Worm (Caenorhabditis elegans): ENCODE measurements around the gene F36A4.5.

Gene F36A4.5

DNA sequence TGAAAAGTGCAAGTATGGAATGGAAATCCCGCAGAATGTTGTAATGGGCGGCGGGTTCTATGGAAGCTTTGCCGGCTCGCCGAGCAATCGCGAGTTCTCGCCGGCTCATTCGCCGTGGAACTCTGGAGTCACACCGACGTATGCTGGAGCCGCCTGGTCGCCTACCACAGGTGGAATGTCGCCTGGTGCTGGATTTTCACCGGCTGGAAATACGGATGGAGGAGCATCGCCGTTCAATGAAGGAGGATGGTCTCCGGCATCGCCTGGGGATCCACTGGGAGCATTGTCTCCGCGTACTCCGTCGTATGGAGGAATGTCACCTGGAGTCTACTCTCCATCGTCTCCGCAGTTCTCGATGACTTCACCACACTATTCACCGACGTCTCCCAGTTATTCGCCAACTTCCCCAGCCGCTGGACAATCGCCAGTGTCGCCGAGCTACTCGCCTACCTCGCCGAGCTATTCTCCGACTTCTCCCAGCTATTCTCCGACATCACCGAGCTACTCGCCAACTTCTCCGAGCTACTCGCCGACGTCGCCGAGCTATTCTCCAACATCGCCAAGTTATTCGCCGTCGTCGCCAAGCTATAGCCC lies 10.2 kb upstream of the F36A4.5 start:
- TF ChIP-seq set-16 (GFP tag; IDR thresholded peaks at IDR 0.05) (peak; percentile 77), F26F4.8 (GFP tag; conservative IDR thresholded peaks at IDR 0.05) (no peak)

DNA sequence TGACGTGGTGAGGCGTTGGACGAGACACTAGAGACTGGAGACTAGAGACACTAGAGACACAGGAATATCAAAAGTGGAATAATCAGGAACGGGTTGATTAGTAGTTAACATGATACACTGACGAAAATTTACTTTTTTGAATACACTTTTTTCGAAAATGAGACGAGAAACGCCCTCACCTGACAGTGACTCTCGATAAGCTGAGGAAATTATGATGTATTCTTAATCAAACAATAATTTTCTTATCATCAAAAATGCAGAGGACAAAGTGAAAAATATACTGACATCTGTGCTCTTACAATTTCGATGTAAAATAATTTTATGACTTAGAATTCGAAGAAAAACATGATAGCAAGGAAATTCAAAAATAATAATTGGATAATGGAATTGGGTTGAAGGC lies 5.9 kb upstream of the F36A4.5 start:
- TF ChIP-seq ceh-32 (tag; optimal IDR thresholded peaks at IDR 0.05; ENCODE audit: poor library complexity) (no peak), hlh-11 (tag; optimal IDR thresholded peaks at IDR 0.05) (peak; percentile 19), F26F4.8 (GFP tag; conservative IDR thresholded peaks at IDR 0.05) (no peak), unc-62 (GFP tag; optimal IDR thresholded peaks at IDR 0.05 in 1 of 2) (peak in 1 of 2 experiments; percentile 70), unc-62 (tag; optimal IDR thresholded peaks at IDR 0.05) (no peak), pqm-1 (tag; optimal IDR thresholded peaks at IDR 0.05) (peak; percentile 74), nhr-28 (tag; optimal IDR thresholded peaks at IDR 0.05) (peak; percentile 45), skn-1 (tag; optimal IDR thresholded peaks at IDR 0.05) (no peak), dmd-6 (GFP tag; IDR thresholded peaks at IDR 0.05) (peak; percentile 58)

DNA sequence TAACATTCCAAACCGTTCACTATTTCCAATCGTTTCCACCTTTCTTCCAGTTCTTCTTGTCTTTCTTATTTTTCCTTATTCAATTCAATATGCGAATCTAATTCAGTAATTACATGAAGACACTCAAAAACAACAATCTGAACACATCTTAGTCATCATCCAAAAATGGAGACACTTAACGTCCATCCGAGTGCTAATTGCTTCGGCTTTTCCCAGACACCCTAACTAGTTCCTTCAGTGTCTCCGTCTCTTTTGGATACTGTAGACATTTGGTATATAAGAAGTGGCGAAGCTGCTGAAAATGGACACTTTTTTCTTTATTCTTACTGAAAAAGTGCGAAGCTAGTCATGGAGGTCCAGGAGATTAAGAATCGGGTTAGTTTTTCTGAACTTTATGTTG lies 2.3 kb upstream of the F36A4.5 start, which contains the start of gene col-33:
col-33 (plus strand) TSS at position 301 of the 400 bp plus-strand sequence.
- TF ChIP-seq unc-39 (tag; optimal IDR thresholded peaks at IDR 0.05) (no peak), zip-11 (GFP tag; IDR thresholded peaks at IDR 0.05) (no peak), ama-1 (optimal IDR thresholded peaks at IDR 0.05) (no peak), fos-1 (tag; optimal IDR thresholded peaks at IDR 0.05) (no peak), madf-9 (GFP tag; conservative IDR thresholded peaks at IDR 0.05) (no peak), spr-3 (GFP tag; optimal IDR thresholded peaks at IDR 0.05) (no peak), Y105C5A.15 (GFP tag; IDR thresholded peaks at IDR 0.05) (no peak)

DNA sequence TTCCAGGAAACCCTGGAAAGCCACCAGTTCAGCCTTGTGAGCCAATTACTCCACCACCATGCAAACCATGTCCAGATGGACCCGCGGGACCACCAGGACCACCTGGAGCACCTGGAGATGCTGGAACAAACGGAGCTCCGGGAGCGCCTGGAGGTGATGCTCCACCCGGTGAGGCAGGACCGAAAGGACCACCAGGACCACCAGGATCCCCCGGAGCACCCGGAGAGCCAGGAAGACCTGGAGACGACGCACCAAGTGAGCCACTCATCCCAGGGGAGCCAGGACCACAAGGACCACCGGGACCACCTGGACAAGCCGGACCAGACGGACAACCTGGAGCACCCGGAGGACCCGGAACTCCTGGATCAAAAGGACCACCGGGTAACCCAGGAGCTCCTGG lies 675 bp upstream of the F36A4.5 start:
- TF ChIP-seq cey-2 (tag; optimal IDR thresholded peaks at IDR 0.05; ENCODE audit: borderline replicate concordance, insufficient read depth): no peak
- TF ChIP-seq php-3 (GFP tag; IDR thresholded peaks at IDR 0.05): 0 out of 2 replicates have a peak, but pooled peaks have one; percentile 24
- no peak for TF ChIP-seq mep-1 (tag; optimal IDR thresholded peaks at IDR 0.05)
- peak; percentile 98 for TF ChIP-seq set-16 (GFP tag; IDR thresholded peaks at IDR 0.05)
- TF ChIP-seq pha-4 (GFP tag; IDR thresholded peaks at IDR 0.05): peak; percentile 55; the same call in 1 of the 2 replicates
- TF ChIP-seq pha-4 (tag; optimal IDR thresholded peaks at IDR 0.05): no peak

DNA sequence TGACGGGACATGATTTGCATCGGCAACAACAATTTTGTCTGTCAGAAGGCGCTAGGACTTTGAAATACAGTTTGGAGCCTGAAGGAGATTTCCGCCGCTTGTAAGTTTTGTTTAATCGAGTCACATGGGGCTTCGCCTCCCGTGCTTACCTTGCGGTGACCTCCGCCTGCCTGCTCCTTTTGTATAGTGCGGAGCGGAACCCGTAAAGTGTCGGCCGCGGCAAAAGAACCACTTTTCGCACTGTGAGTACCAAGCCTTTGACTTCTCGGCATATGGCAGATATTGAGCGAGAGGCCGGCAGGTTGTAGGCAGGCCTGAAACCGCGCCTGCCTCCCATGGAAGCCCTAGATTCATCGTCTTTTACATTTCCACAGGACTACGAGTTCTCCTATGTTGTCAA lies 627 bp downstream of the F36A4.5 start:
- TF ChIP-seq daf-16 (GFP tag; optimal IDR thresholded peaks at IDR 0.05): no peak
- no peak for TF ChIP-seq daf-16 (tag; optimal IDR thresholded peaks at IDR 0.05)
- TF ChIP-seq dmd-8 (GFP tag; IDR thresholded peaks at IDR 0.05): 0 out of 2 replicates have a peak, but pooled peaks have one; percentile 35
- no peak for TF ChIP-seq hif-1 (tag; optimal IDR thresholded peaks at IDR 0.05)
- TF ChIP-seq D1046.2 (GFP tag; IDR thresholded peaks at IDR 0.05): no peak
- peak; percentile 60; the same call in 1 of the 2 replicates for TF ChIP-seq set-16 (GFP tag; IDR thresholded peaks at IDR 0.05)
- TF ChIP-seq spr-1 (tag; optimal IDR thresholded peaks at IDR 0.05): no peak

DNA sequence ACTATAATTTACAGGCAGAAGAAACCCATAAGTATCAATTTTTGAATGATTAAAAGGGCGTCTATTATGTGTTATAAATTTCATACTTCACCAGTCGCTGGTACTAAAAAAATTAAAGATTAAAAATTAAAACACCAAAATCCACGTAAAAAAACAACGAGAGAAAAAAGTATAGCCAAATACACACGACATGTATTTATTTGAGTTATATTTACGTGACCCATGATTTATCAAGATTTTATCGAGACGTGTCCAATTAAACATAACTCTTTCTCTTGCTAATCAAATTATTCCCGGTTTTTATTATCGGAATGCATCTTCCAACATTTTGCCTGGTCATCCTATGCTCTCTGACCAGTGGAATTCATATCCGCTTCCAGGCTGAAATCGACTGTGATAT lies 2.0 kb downstream of the F36A4.5 start, which contains the start of gene F36A4.4:
F36A4.4 (plus strand) TSS at position 301 of the 400 bp plus-strand sequence.
- TF ChIP-seq set-16 (GFP tag; IDR thresholded peaks at IDR 0.05) (no peak), daf-16 (GFP tag; optimal IDR thresholded peaks at IDR 0.05) (no peak), daf-16 (tag; optimal IDR thresholded peaks at IDR 0.05) (no peak), Y75B8A.6 (GFP tag; IDR thresholded peaks at IDR 0.05) (no peak), Y48G9A.11 (GFP tag; IDR thresholded peaks at IDR 0.05) (no peak), lim-7 (GFP tag; IDR thresholded peaks at IDR 0.05) (no peak), rbr-2 (tag; optimal IDR thresholded peaks at IDR 0.05) (no peak), nhr-77 (tag; optimal IDR thresholded peaks at IDR 0.05) (no peak), skn-1 (tag; optimal IDR thresholded peaks at IDR 0.05) (no peak), aha-1 (tag) (no peak), zip-11 (GFP tag; IDR thresholded peaks at IDR 0.05) (no peak)
